Fruit fly (Drosophila melanogaster): ENCODE results near the gene CG31517.

The CG31517 gene

dm6 chr3R:13972653-13973052 lies 24.4 kb downstream of the CG31517 start:
- no peak for TF ChIP-seq CG13287 (GFP tag; IDR thresholded peaks at IDR 0.05; ENCODE audit: partially characterized antibody)
- no peak for TF ChIP-seq CG4424 (GFP tag; optimal IDR thresholded peaks at IDR 0.05)
- TF ChIP-seq Poxn (GFP tag; IDR thresholded peaks at IDR 0.05) = no peak
- 0 out of 2 replicates have a peak, but pooled peaks have one; percentile 15 for TF ChIP-seq CG10321 (GFP tag; IDR thresholded peaks at IDR 0.05)
- TF ChIP-seq vnd (GFP tag; IDR thresholded peaks at IDR 0.05; ENCODE audit: partially characterized antibody) = 0 out of 3 replicates have a peak, but pooled peaks have one; percentile 32
- no peak for TF ChIP-seq Six4 (GFP tag; optimal IDR thresholded peaks at IDR 0.05)
- no peak for TF ChIP-seq pum (GFP tag; optimal IDR thresholded peaks at IDR 0.05)
- TF ChIP-seq CG14441 (GFP tag; IDR thresholded peaks at IDR 0.05) = no peak
- no peak for TF ChIP-seq amos (GFP tag; IDR thresholded peaks at IDR 0.05; ENCODE audit: partially characterized antibody)
- TF ChIP-seq sens (GFP tag) = peak; percentile 70
- 0 out of 4 replicates have a peak, but pooled peaks have one; percentile 56 for TF ChIP-seq chinmo (GFP tag; IDR thresholded peaks at IDR 0.05; ENCODE audit: partially characterized antibody)
- peak; percentile 7 for TF ChIP-seq CG1832 (GFP tag; optimal IDR thresholded peaks at IDR 0.05)
- peak; percentile 91 for TF ChIP-seq ftz-f1 (GFP tag; optimal IDR thresholded peaks at IDR 0.05)
- no peak for TF ChIP-seq CG12942 (GFP tag; optimal IDR thresholded peaks at IDR 0.05)
- no peak for TF ChIP-seq Mrtf (GFP tag; IDR thresholded peaks at IDR 0.05)
- TF ChIP-seq sd (tag; optimal IDR thresholded peaks at IDR 0.05) = peak; percentile 34
- no peak for TF ChIP-seq CG8089 (GFP tag; optimal IDR thresholded peaks at IDR 0.05)
- TF ChIP-seq Stat92E (GFP tag; optimal IDR thresholded peaks at IDR 0.05) = no peak
- TF ChIP-seq Trl (optimal IDR thresholded peaks at IDR 0.05) = peak in 1 of 2 experiments; percentile 24
- no peak for TF ChIP-seq Trl (GFP tag; optimal IDR thresholded peaks at IDR 0.05)
- TF ChIP-seq CG12769 (tag; optimal IDR thresholded peaks at IDR 0.05) = peak; percentile 71

- TF ChIP-seq CG3281 (GFP tag; optimal IDR thresholded peaks at IDR 0.05) = no peak
- TF ChIP-seq CG34224 (GFP tag; IDR thresholded peaks at IDR 0.05; ENCODE audit: partially characterized antibody) = no peak
- TF ChIP-seq CG32767 (GFP tag; IDR thresholded peaks at IDR 0.05) = no peak
- no peak for TF ChIP-seq bowl (GFP tag; IDR thresholded peaks at IDR 0.05)
- peak; percentile 55; the same call in 1 of the 3 replicates for TF ChIP-seq z (GFP tag; IDR thresholded peaks at IDR 0.05)
- TF ChIP-seq CG17328 (GFP tag; IDR thresholded peaks at IDR 0.05) = no peak
- no peak for TF ChIP-seq tgo (GFP tag; IDR thresholded peaks at IDR 0.05)
- TF ChIP-seq sd (tag; optimal IDR thresholded peaks at IDR 0.05) = no peak
- TF ChIP-seq CG1832 (GFP tag; optimal IDR thresholded peaks at IDR 0.05) = peak; percentile 42
- no peak for TF ChIP-seq Sry-β (GFP tag; optimal IDR thresholded peaks at IDR 0.05)
- no peak for TF ChIP-seq Dip3 (GFP tag; optimal IDR thresholded peaks at IDR 0.05)
- peak in 1 of 2 experiments; percentile 15 for TF ChIP-seq Pdp1 (GFP tag; optimal IDR thresholded peaks at IDR 0.05)
- no peak for TF ChIP-seq Scr (GFP tag; IDR thresholded peaks at IDR 0.05; ENCODE audit: partially characterized antibody)
- no peak for TF ChIP-seq CG3847 (GFP tag; IDR thresholded peaks at IDR 0.05)
- TF ChIP-seq ci (GFP tag; IDR thresholded peaks at IDR 0.05) = 0 out of 3 replicates have a peak, but pooled peaks have one; percentile 26
- no peak for TF ChIP-seq CG30403 (GFP tag; optimal IDR thresholded peaks at IDR 0.05)
- TF ChIP-seq CG2889 (GFP tag; IDR thresholded peaks at IDR 0.05) = no peak
- peak; percentile 40 for TF ChIP-seq CG10321 (GFP tag; IDR thresholded peaks at IDR 0.05)
- no peak for TF ChIP-seq mld (GFP tag; IDR thresholded peaks at IDR 0.05; ENCODE audit: partially characterized antibody)
- TF ChIP-seq sqz (GFP tag; optimal IDR thresholded peaks at IDR 0.05) = peak; percentile 45
- no peak for TF ChIP-seq amos (GFP tag; IDR thresholded peaks at IDR 0.05; ENCODE audit: partially characterized antibody)
- no peak for TF ChIP-seq CG16779 (GFP tag; IDR thresholded peaks at IDR 0.05)
- no peak for TF ChIP-seq HmgD (GFP tag; optimal IDR thresholded peaks at IDR 0.05)
- no peak for TF ChIP-seq Doc2 (GFP tag; IDR thresholded peaks at IDR 0.05)
- no peak for TF ChIP-seq CG1233 (GFP tag; optimal IDR thresholded peaks at IDR 0.05)
- TF ChIP-seq Deaf1 (tag; optimal IDR thresholded peaks at IDR 0.05) = no peak
- no peak for TF ChIP-seq ewg (GFP tag; optimal IDR thresholded peaks at IDR 0.05)
- no peak for TF ChIP-seq CG2202 (tag; optimal IDR thresholded peaks at IDR 0.05)
- no peak for TF ChIP-seq HmgZ (tag; optimal IDR thresholded peaks at IDR 0.05)
- TF ChIP-seq CrebB (tag; optimal IDR thresholded peaks at IDR 0.05) = no peak
- no peak for TF ChIP-seq Stat92E (GFP tag; optimal IDR thresholded peaks at IDR 0.05)
- TF ChIP-seq CG2199 (GFP tag; IDR thresholded peaks at IDR 0.05) = 0 out of 3 replicates have a peak, but pooled peaks have one; percentile 13
- TF ChIP-seq hb (GFP tag; IDR thresholded peaks at IDR 0.05; ENCODE audit: partially characterized antibody) = no peak
- TF ChIP-seq Six4 (GFP tag; optimal IDR thresholded peaks at IDR 0.05) = no peak
Observed at dm6 chr3R:13974741-13975245, 26.6 kb downstream of the CG31517 start.

Data from whole organism, embryonic.